Worm (Caenorhabditis elegans): ENCODE measurements around the gene nep-1.

The nep-1 gene

ce11 chrII:11634057-11634676 is 22.8 kb downstream of the nep-1 start:
- TF ChIP-seq ztf-11 (tag; optimal IDR thresholded peaks at IDR 0.05) (no peak), unc-55 (GFP tag; optimal IDR thresholded peaks at IDR 0.05) (peak; percentile 75), ceh-16 (tag; optimal IDR thresholded peaks at IDR 0.05) (no peak), Y55F3AM.14 (GFP tag; optimal IDR thresholded peaks at IDR 0.05) (peak; percentile 91), lin-39 (tag; optimal IDR thresholded peaks at IDR 0.05) (no peak), crh-2 (tag; optimal IDR thresholded peaks at IDR 0.05) (peak; percentile 90), sma-3 (GFP tag; optimal IDR thresholded peaks at IDR 0.05) (peak; percentile 90), mdl-1 (tag; optimal IDR thresholded peaks at IDR 0.05) (peak; percentile 87 to 94), ZK546.5 (tag; optimal IDR thresholded peaks at IDR 0.05) (no peak), F13H6.1 (tag; optimal IDR thresholded peaks at IDR 0.05) (peak; percentile 96), lsy-2 (tag; optimal IDR thresholded peaks at IDR 0.05) (peak; percentile 58 to 74), R02D3.7 (tag; optimal IDR thresholded peaks at IDR 0.05) (no peak), nhr-12 (tag; optimal IDR thresholded peaks at IDR 0.05) (no peak), lin-11 (tag; optimal IDR thresholded peaks at IDR 0.05) (peak; percentile 70), blmp-1 (tag; optimal IDR thresholded peaks at IDR 0.05; ENCODE audit: insufficient read depth) (peak; percentile 83), nhr-11 (tag; optimal IDR thresholded peaks at IDR 0.05) (no peak), elt-3 (tag; optimal IDR thresholded peaks at IDR 0.05) (no peak), nhr-25 (tag; optimal IDR thresholded peaks at IDR 0.05) (peak; percentile 89), ztf-1 (GFP tag; conservative IDR thresholded peaks at IDR 0.05) (no peak), sem-4 (tag; optimal IDR thresholded peaks at IDR 0.05) (peak; percentile 87), nhr-129 (tag; optimal IDR thresholded peaks at IDR 0.05) (peak; percentile 95), nhr-237 (tag; optimal IDR thresholded peaks at IDR 0.05) (no peak), nhr-21 (tag; optimal IDR thresholded peaks at IDR 0.05) (peak; percentile 87), sma-9 (GFP tag; optimal IDR thresholded peaks at IDR 0.05) (peak; percentile 93), sma-9 (tag; optimal IDR thresholded peaks at IDR 0.05) (no peak), ama-1 (optimal IDR thresholded peaks at IDR 0.05) (peak; percentile 78), fos-1 (tag; optimal IDR thresholded peaks at IDR 0.05) (peak; percentile 88), alr-1 (tag; optimal IDR thresholded peaks at IDR 0.05) (no peak), unc-39 (tag; optimal IDR thresholded peaks at IDR 0.05) (no peak), egl-27 (tag; optimal IDR thresholded peaks at IDR 0.05) (peak; percentile 89), lin-13 (GFP tag; optimal IDR thresholded peaks at IDR 0.05) (peak; percentile 78), C34F6.9 (tag; optimal IDR thresholded peaks at IDR 0.05) (peak; percentile 87), nhr-10 (tag; optimal IDR thresholded peaks at IDR 0.05) (no peak), mab-5 (tag; optimal IDR thresholded peaks at IDR 0.05) (peak; percentile 86), ztf-4 (tag; optimal IDR thresholded peaks at IDR 0.05) (peak; percentile 79), zag-1 (tag; optimal IDR thresholded peaks at IDR 0.05) (peak; percentile 86), skn-1 (tag; optimal IDR thresholded peaks at IDR 0.05) (no peak), gmeb-1 (tag; optimal IDR thresholded peaks at IDR 0.05) (peak; percentile 59), unc-62 (GFP tag; optimal IDR thresholded peaks at IDR 0.05) (no peak), nhr-77 (tag; optimal IDR thresholded peaks at IDR 0.05) (peak; percentile 6), mbf-1 (tag; optimal IDR thresholded peaks at IDR 0.05) (no peak), aly-2 (tag; optimal IDR thresholded peaks at IDR 0.05) (no peak), dmd-4 (tag; optimal IDR thresholded peaks at IDR 0.05) (no peak), ceh-82 (tag; optimal IDR thresholded peaks at IDR 0.05) (peak; percentile 46), elt-1 (tag; optimal IDR thresholded peaks at IDR 0.05) (no peak), nhr-23 (tag; optimal IDR thresholded peaks at IDR 0.05) (no peak), snpc-4 (tag; optimal IDR thresholded peaks at IDR 0.05) (peak; percentile 59), peb-1 (tag; optimal IDR thresholded peaks at IDR 0.05) (no peak), nhr-6 (tag; optimal IDR thresholded peaks at IDR 0.05) (peak; percentile 62)
